Worm (Caenorhabditis elegans): ENCODE measurements around the gene rsp-7.

DNA sequence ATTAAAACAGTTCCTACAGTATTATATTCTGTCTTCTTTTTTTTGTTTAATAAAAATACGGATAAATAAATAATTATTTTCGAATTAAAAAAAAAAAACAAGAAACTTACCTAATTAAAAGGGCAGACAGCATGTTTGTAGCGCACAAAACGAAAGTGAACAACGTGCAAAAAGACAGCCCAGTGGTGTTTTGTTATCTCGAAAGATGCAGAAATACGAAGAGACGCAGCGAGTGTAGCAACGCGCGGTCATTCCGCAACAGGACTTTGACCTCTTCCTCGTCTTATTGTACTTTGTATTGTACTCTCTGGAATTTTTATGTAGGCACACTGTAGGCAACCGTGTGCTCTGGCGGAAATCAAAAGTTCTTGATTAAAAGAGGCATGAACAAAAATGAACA lies 34.6 kb downstream of the rsp-7 start, which contains the start of gene gbh-1:
- TF ChIP-seq elt-3 (tag; optimal IDR thresholded peaks at IDR 0.05): no peak
- no peak for TF ChIP-seq nhr-71 (tag; optimal IDR thresholded peaks at IDR 0.05)
- TF ChIP-seq jun-1 (tag; optimal IDR thresholded peaks at IDR 0.05): no peak
- no peak for TF ChIP-seq fkh-10 (GFP tag; optimal IDR thresholded peaks at IDR 0.05)
- no peak for TF ChIP-seq ama-1 (optimal IDR thresholded peaks at IDR 0.05)
- TF ChIP-seq mep-1 (tag; optimal IDR thresholded peaks at IDR 0.05): no peak

Measured in whole organism, L1 larva.